Worm (Caenorhabditis elegans): ENCODE results near the gene F48F7.3.

Gene F48F7.3

ce11 chrX:13941865-13942264, 21.4 kb upstream of the F48F7.3 start:
- TF ChIP-seq snpc-4 (tag; optimal IDR thresholded peaks at IDR 0.05) (no peak), tbx-2 (tag; optimal IDR thresholded peaks at IDR 0.05) (no peak), ceh-82 (tag; optimal IDR thresholded peaks at IDR 0.05) (no peak), pha-4 (tag; optimal IDR thresholded peaks at IDR 0.05) (no peak), nhr-43 (tag; optimal IDR thresholded peaks at IDR 0.05; ENCODE audit: poor library complexity, severe bottlenecking) (no peak), nhr-11 (tag; optimal IDR thresholded peaks at IDR 0.05) (no peak), lsy-12 (tag; optimal IDR thresholded peaks at IDR 0.05) (no peak), nhr-67 (tag; optimal IDR thresholded peaks at IDR 0.05) (no peak), sea-2 (GFP tag; optimal IDR thresholded peaks at IDR 0.05) (no peak)

- TF ChIP-seq ztf-4 (tag; optimal IDR thresholded peaks at IDR 0.05): no peak
- no peak for TF ChIP-seq aly-2 (tag; optimal IDR thresholded peaks at IDR 0.05)
Observed at ce11 chrX:13944184-13944583, 19.1 kb upstream of the F48F7.3 start.

ce11 chrX:13945090-13945489, 18.2 kb upstream of the F48F7.3 start:
- no peak for TF ChIP-seq ZK546.5 (tag; optimal IDR thresholded peaks at IDR 0.05)
- TF ChIP-seq lin-15B (tag; optimal IDR thresholded peaks at IDR 0.05): no peak
- TF ChIP-seq fos-1 (tag; optimal IDR thresholded peaks at IDR 0.05): no peak
- TF ChIP-seq eor-1 (tag; optimal IDR thresholded peaks at IDR 0.05): no peak
- TF ChIP-seq nhr-12 (tag; optimal IDR thresholded peaks at IDR 0.05): no peak
- TF ChIP-seq pqm-1 (tag; optimal IDR thresholded peaks at IDR 0.05): no peak
- no peak for TF ChIP-seq fkh-2 (tag; optimal IDR thresholded peaks at IDR 0.05)

ce11 chrX:13945524-13945923, 17.8 kb upstream of the F48F7.3 start:
- peak; percentile 23 for TF ChIP-seq elt-2 (tag; optimal IDR thresholded peaks at IDR 0.05)
- no peak for TF ChIP-seq nhr-43 (tag; optimal IDR thresholded peaks at IDR 0.05; ENCODE audit: poor library complexity, severe bottlenecking)
- no peak for TF ChIP-seq zag-1 (tag; optimal IDR thresholded peaks at IDR 0.05)
- no peak for TF ChIP-seq ceh-16 (tag; optimal IDR thresholded peaks at IDR 0.05)
- TF ChIP-seq mml-1 (tag; optimal IDR thresholded peaks at IDR 0.05): no peak
- no peak for TF ChIP-seq daf-12 (tag; optimal IDR thresholded peaks at IDR 0.05)
- no peak for TF ChIP-seq ZK546.5 (tag; optimal IDR thresholded peaks at IDR 0.05)
- TF ChIP-seq elt-1 (tag; optimal IDR thresholded peaks at IDR 0.05): no peak
- TF ChIP-seq lin-39 (tag; optimal IDR thresholded peaks at IDR 0.05): peak; percentile 94
- peak; percentile 21 for TF ChIP-seq R02D3.7 (tag; optimal IDR thresholded peaks at IDR 0.05)
- peak; percentile 50 for TF ChIP-seq tbx-2 (tag; optimal IDR thresholded peaks at IDR 0.05)
- peak; percentile 36 for TF ChIP-seq mdl-1 (tag; optimal IDR thresholded peaks at IDR 0.05)
- no peak for TF ChIP-seq aly-2 (tag; optimal IDR thresholded peaks at IDR 0.05)
- no peak for TF ChIP-seq eor-1 (tag; optimal IDR thresholded peaks at IDR 0.05)
- TF ChIP-seq ceh-28 (tag; optimal IDR thresholded peaks at IDR 0.05): no peak
- TF ChIP-seq nfya-1 (tag; optimal IDR thresholded peaks at IDR 0.05; ENCODE audit: insufficient read depth): peak; percentile 83
- peak; percentile 92 for TF ChIP-seq hmg-11 (tag; optimal IDR thresholded peaks at IDR 0.05)
- TF ChIP-seq nhr-67 (tag; optimal IDR thresholded peaks at IDR 0.05): no peak
- no peak for TF ChIP-seq elt-3 (tag; optimal IDR thresholded peaks at IDR 0.05)
- no peak for TF ChIP-seq egl-5 (tag; optimal IDR thresholded peaks at IDR 0.05)
- TF ChIP-seq snpc-4 (tag; optimal IDR thresholded peaks at IDR 0.05): peak; percentile 84
- no peak for TF ChIP-seq ceh-82 (tag; optimal IDR thresholded peaks at IDR 0.05)
- TF ChIP-seq nhr-12 (tag; optimal IDR thresholded peaks at IDR 0.05): no peak
- TF ChIP-seq fkh-2 (tag; optimal IDR thresholded peaks at IDR 0.05): no peak
- TF ChIP-seq fkh-10 (GFP tag; optimal IDR thresholded peaks at IDR 0.05): peak; percentile 58
- TF ChIP-seq pha-4 (tag; optimal IDR thresholded peaks at IDR 0.05): peak; percentile 32
- no peak for TF ChIP-seq ceh-9 (tag; optimal IDR thresholded peaks at IDR 0.05)
- peak; percentile 31 for TF ChIP-seq unc-62 (GFP tag; optimal IDR thresholded peaks at IDR 0.05)
- peak; percentile 65 for TF ChIP-seq lin-15B (tag; optimal IDR thresholded peaks at IDR 0.05)
